Fruit fly (Drosophila melanogaster) whole organism, embryonic: ENCODE results near the gene bol.
A peak's percentile ranks its signal among the peaks of the same experiment; 100 is the strongest.

Source experiments
- ATbp ChIP-seq: fragments of 200-800 bp; sonication (Bioruptor generic); optimal IDR thresholded peaks from 2 replicates; lab custom pipeline; 2017; ENCODE audit warnings: missing biosample characterization, mild to moderate bottlenecking, missing genetic modification characterization, missing genetic modification reagents
- Atf6 ChIP-seq: fragments of 200-800 bp; sonication (Bioruptor generic); IDR thresholded peaks from 2 replicates; pipeline ENCODE4 v1.3.6; 2022; ENCODE audit warnings: missing biosample characterization, missing genetic modification characterization
- Bgb ChIP-seq: fragments of 200-800 bp; sonication (Bioruptor generic); IDR thresholded peaks from 2 replicates; pipeline ENCODE4 v1.3.6; 2022; ENCODE audit warnings: missing biosample characterization, missing genetic modification characterization; ENCODE audit not compliant: partially characterized antibody
- CG10274 ChIP-seq: fragments of 200-800 bp; sonication (Bioruptor generic); optimal IDR thresholded peaks from 3 replicates; lab custom pipeline; 2017; ENCODE audit warnings: missing biosample characterization, mild to moderate bottlenecking, missing genetic modification characterization
- CG12071 ChIP-seq: fragments of 200-800 bp; sonication (Bioruptor generic); optimal IDR thresholded peaks from 3 replicates; lab custom pipeline; 2018; ENCODE audit warnings: missing biosample characterization, mild to moderate bottlenecking, missing genetic modification characterization
- CG12104 ChIP-seq: fragments of 200-800 bp; sonication (Bioruptor generic); optimal IDR thresholded peaks from 3 replicates; lab custom pipeline; 2016; ENCODE audit warnings: missing biosample characterization, missing genetic modification characterization
- CG1233 ChIP-seq: fragments of 200-800 bp; sonication (Bioruptor generic); optimal IDR thresholded peaks from 4 replicates; lab custom pipeline; 2018; ENCODE audit warnings: missing biosample characterization, mild to moderate bottlenecking, missing genetic modification characterization
- CG12769 ChIP-seq: fragments of 200-800 bp; sonication (Bioruptor generic); optimal IDR thresholded peaks from 2 replicates; lab custom pipeline; 2019; ENCODE audit warnings: missing biosample characterization, mild to moderate bottlenecking, missing genetic modification characterization, moderate library complexity
- CG17612 ChIP-seq: fragments of 200-800 bp; sonication (Bioruptor generic); IDR thresholded peaks from 2 replicates; pipeline ENCODE4 v1.3.6; 2022; ENCODE audit warnings: missing biosample characterization, missing genetic modification characterization
- CG2129 ChIP-seq: fragments of 200-800 bp; sonication (Bioruptor generic); IDR thresholded peaks from 2 replicates; pipeline ENCODE4 v1.3.6; 2022; ENCODE audit warnings: missing biosample characterization, missing genetic modification characterization; ENCODE audit not compliant: partially characterized antibody
- CG2202 ChIP-seq: fragments of 200-800 bp; sonication (Bioruptor generic); optimal IDR thresholded peaks from 2 replicates; lab custom pipeline; 2018; ENCODE audit warnings: missing biosample characterization, mild to moderate bottlenecking, missing genetic modification characterization
- CG34224 ChIP-seq: fragments of 200-800 bp; sonication (Bioruptor generic); IDR thresholded peaks from 3 replicates; pipeline ENCODE4 v1.3.6; 2022; ENCODE audit warnings: missing biosample characterization, missing genetic modification characterization; ENCODE audit not compliant: partially characterized antibody
- CG3838 ChIP-seq: fragments of 200-800 bp; sonication (Bioruptor generic); optimal IDR thresholded peaks from 3 replicates; lab custom pipeline; 2016; ENCODE audit warnings: missing biosample characterization, missing genetic modification characterization
- CG3995 ChIP-seq: fragments of 200-800 bp; sonication (Bioruptor generic); optimal IDR thresholded peaks from 3 replicates; lab custom pipeline; 2016; ENCODE audit warnings: missing biosample characterization, missing genetic modification characterization
- CG4707 ChIP-seq: fragments of 200-800 bp; sonication (Bioruptor generic); optimal IDR thresholded peaks from 2 replicates; lab custom pipeline; 2018; ENCODE audit warnings: missing biosample characterization, mild to moderate bottlenecking, missing genetic modification characterization, moderate library complexity
- CG6175 ChIP-seq: fragments of 200-800 bp; sonication (Bioruptor generic); IDR thresholded peaks from 3 replicates; pipeline ENCODE4 v1.3.6; 2022; ENCODE audit warnings: missing biosample characterization, missing genetic modification characterization
- CG6854 ChIP-seq: fragments of 200-800 bp; sonication (Bioruptor generic); optimal IDR thresholded peaks from 3 replicates; lab custom pipeline; 2017; ENCODE audit warnings: missing biosample characterization, mild to moderate bottlenecking, missing genetic modification characterization
- CG7271 ChIP-seq: fragments of 200-800 bp; sonication (Bioruptor generic); optimal IDR thresholded peaks from 2 replicates; lab custom pipeline; 2018; ENCODE audit warnings: missing biosample characterization, mild to moderate bottlenecking, missing genetic modification characterization, moderate library complexity
- CG8290 ChIP-seq, 3 experiments: fragments of 200-800 bp; sonication (Bioruptor generic); optimal IDR thresholded peaks; 2 replicates each; lab custom pipeline; 2016 to 2019; ENCODE audit warnings: missing biosample characterization in 3 of 3, missing genetic modification characterization in 3 of 3, mild to moderate bottlenecking in 2 of 3, moderate library complexity in 1 of 3
- CG8359 ChIP-seq: fragments of 200-800 bp; sonication (Bioruptor generic); optimal IDR thresholded peaks from 2 replicates; lab custom pipeline; 2017; ENCODE audit warnings: missing biosample characterization, mild to moderate bottlenecking, missing genetic modification characterization, borderline replicate concordance
- CTCF ChIP-seq: fragments of 200-800 bp; sonication (Bioruptor generic); optimal IDR thresholded peaks from 2 replicates; lab custom pipeline; 2017; ENCODE audit warnings: missing biosample characterization, mild to moderate bottlenecking, missing genetic modification characterization, moderate library complexity
- Dp ChIP-seq: fragments of 200-800 bp; sonication (Bioruptor generic); optimal IDR thresholded peaks from 2 replicates; lab custom pipeline; 2018; ENCODE audit warnings: missing biosample characterization, mild to moderate bottlenecking, missing genetic modification characterization, moderate library complexity
- ERR ChIP-seq: fragments of 200-800 bp; sonication (Bioruptor generic); optimal IDR thresholded peaks from 2 replicates; lab custom pipeline; 2016; ENCODE audit warnings: missing biosample characterization, missing genetic modification characterization
- HLH3B ChIP-seq: fragments of 200-800 bp; sonication (Bioruptor generic); IDR thresholded peaks from 2 replicates; pipeline ENCODE4 v1.3.6; 2022; ENCODE audit warnings: missing biosample characterization, missing genetic modification characterization
- Hey ChIP-seq: fragments of 200-800 bp; sonication (Bioruptor generic); optimal IDR thresholded peaks from 3 replicates; lab custom pipeline; 2018; ENCODE audit warnings: missing biosample characterization, mild to moderate bottlenecking, missing genetic modification characterization
- Hsf ChIP-seq: fragments of 200-800 bp; sonication (Bioruptor generic); optimal IDR thresholded peaks from 3 replicates; lab custom pipeline; 2016; ENCODE audit warnings: missing biosample characterization, missing genetic modification characterization
- MBD-R2 ChIP-seq: fragments of 200-800 bp; sonication (Bioruptor generic); IDR thresholded peaks from 2 replicates; pipeline ENCODE4 v1.3.6; 2022; ENCODE audit warnings: missing biosample characterization, missing genetic modification characterization
- NC2β ChIP-seq: fragments of 200-800 bp; sonication (Bioruptor generic); optimal IDR thresholded peaks from 2 replicates; lab custom pipeline; 2016; ENCODE audit warnings: missing biosample characterization, missing genetic modification characterization
- NFAT ChIP-seq: fragments of 200-800 bp; sonication (Bioruptor generic); IDR thresholded peaks from 2 replicates; pipeline ENCODE4 v1.3.6; 2022; ENCODE audit warnings: missing biosample characterization, missing genetic modification characterization
- NK7.1 ChIP-seq: fragments of 200-800 bp; sonication (Bioruptor generic); optimal IDR thresholded peaks from 3 replicates; lab custom pipeline; 2016; ENCODE audit warnings: missing biosample characterization, missing genetic modification characterization
- Ptx1 ChIP-seq: fragments of 200-800 bp; sonication (Bioruptor generic); IDR thresholded peaks from 2 replicates; pipeline ENCODE4 v1.3.6; 2022; ENCODE audit warnings: missing biosample characterization, missing genetic modification characterization
- Sin3A ChIP-seq: fragments of >200 bp; optimal IDR thresholded peaks from 2 replicates; lab custom pipeline; 2018
- Six4 ChIP-seq: fragments of 200-800 bp; sonication (Bioruptor generic); optimal IDR thresholded peaks from 2 replicates; lab custom pipeline; 2016; ENCODE audit warnings: missing biosample characterization, missing genetic modification characterization
- ase ChIP-seq: fragments of 200-800 bp; sonication (Bioruptor generic); IDR thresholded peaks from 3 replicates; pipeline ENCODE4 v1.3.6; 2022; ENCODE audit warnings: missing biosample characterization, missing genetic modification characterization
- ash1 ChIP-seq: fragments of 200-800 bp; sonication (Bioruptor generic); optimal IDR thresholded peaks from 2 replicates; lab custom pipeline; 2018; ENCODE audit warnings: missing biosample characterization, mild to moderate bottlenecking, missing genetic modification characterization
- bsh ChIP-seq, 2 experiments: fragments of 200-800 bp; sonication (Bioruptor generic); optimal IDR thresholded peaks; 2 replicates each; lab custom pipeline; 2017 to 2018; ENCODE audit warnings: mild to moderate bottlenecking in 2 of 2, missing biosample characterization in 2 of 2, missing genetic modification characterization in 2 of 2, moderate library complexity in 1 of 2
- ci ChIP-seq: fragments of 200-800 bp; sonication (Bioruptor generic); IDR thresholded peaks from 3 replicates; pipeline ENCODE4 v1.3.6; 2022; ENCODE audit warnings: missing biosample characterization, missing genetic modification characterization
- crol ChIP-seq: fragments of 200-800 bp; sonication (Bioruptor generic); IDR thresholded peaks from 2 replicates; pipeline ENCODE4 v1.3.6; 2022; ENCODE audit warnings: missing biosample characterization, missing genetic modification characterization
- cwo ChIP-seq: fragments of 200-800 bp; sonication (Bioruptor generic); optimal IDR thresholded peaks from 3 replicates; lab custom pipeline; 2017; ENCODE audit warnings: missing biosample characterization, missing genetic modification characterization, mild to moderate bottlenecking, moderate library complexity, missing genetic modification reagents
- emc ChIP-seq: fragments of 200-800 bp; sonication (Bioruptor generic); optimal IDR thresholded peaks from 2 replicates; lab custom pipeline; 2016; ENCODE audit warnings: missing biosample characterization, missing genetic modification characterization
- gt ChIP-seq: fragments of 200-800 bp; sonication (Bioruptor generic); IDR thresholded peaks from 2 replicates; pipeline ENCODE4 v1.3.6; 2022; ENCODE audit warnings: missing biosample characterization, missing genetic modification characterization
- oc ChIP-seq: fragments of 200-800 bp; sonication (Bioruptor generic); optimal IDR thresholded peaks from 2 replicates; lab custom pipeline; 2018; ENCODE audit warnings: missing biosample characterization, mild to moderate bottlenecking, missing genetic modification characterization, moderate library complexity
- pzg ChIP-seq: fragments of 200-800 bp; sonication (Bioruptor generic); optimal IDR thresholded peaks from 3 replicates; lab custom pipeline; 2018; ENCODE audit warnings: missing biosample characterization, mild to moderate bottlenecking, missing genetic modification characterization, moderate library complexity
- ro ChIP-seq: fragments of 200-800 bp; sonication (Bioruptor generic); IDR thresholded peaks from 2 replicates; pipeline ENCODE4 v1.3.6; 2022; ENCODE audit warnings: missing biosample characterization, missing genetic modification characterization
- scrt ChIP-seq: fragments of 200-800 bp; sonication (Bioruptor generic); optimal IDR thresholded peaks from 2 replicates; lab custom pipeline; 2018; ENCODE audit warnings: missing biosample characterization, mild to moderate bottlenecking, missing genetic modification characterization, moderate library complexity
- so ChIP-seq: fragments of 200-800 bp; sonication (Bioruptor generic); IDR thresholded peaks from 3 replicates; pipeline ENCODE4 v1.3.6; 2022; ENCODE audit warnings: missing biosample characterization, missing genetic modification characterization
- sob ChIP-seq: fragments of 200-800 bp; sonication (Bioruptor generic); IDR thresholded peaks from 2 replicates; pipeline ENCODE4 v1.3.6; 2022; ENCODE audit warnings: missing biosample characterization, missing genetic modification characterization
- tin ChIP-seq: fragments of 200-800 bp; sonication (Bioruptor generic); optimal IDR thresholded peaks from 3 replicates; lab custom pipeline; 2016; ENCODE audit warnings: missing biosample characterization, missing genetic modification characterization
- unc-4 ChIP-seq: fragments of 200-800 bp; sonication (Bioruptor generic); IDR thresholded peaks from 2 replicates; pipeline ENCODE4 v1.3.6; 2022; ENCODE audit warnings: missing biosample characterization, missing genetic modification characterization; ENCODE audit not compliant: partially characterized antibody
- usp ChIP-seq: fragments of >200 bp; optimal IDR thresholded peaks from 2 replicates; lab custom pipeline; 2017; ENCODE audit warnings: missing biosample characterization, missing genetic modification characterization

The bol gene

dm6 chr3L:9127690-9128458, 6.3 kb downstream of the bol start (continued):
- TF ChIP-seq so (GFP tag; lab: Robert Waterston, UW) (no peak), pzg (GFP tag; lab: Kevin White, UChicago) (no peak), ATbp (peak; percentile 24), ash1 (no peak), HLH3B (GFP tag; lab: Robert Waterston, UW) (peak; percentile 29; the same call in 1 of the 2 replicates), scrt (GFP tag; lab: Kevin White, UChicago) (peak; percentile 18), CG34224 (no peak), ci (GFP tag; lab: Robert Waterston, UW) (no peak), CG12104 (GFP tag; lab: Kevin White, UChicago) (no peak), CG2129 (GFP tag; lab: Robert Waterston, UW) (no peak), CG3995 (GFP tag; lab: Kevin White, UChicago) (no peak), gt (GFP tag; lab: Robert Waterston, UW) (no peak), unc-4 (GFP tag; lab: Robert Waterston, UW) (no peak), Bgb (GFP tag; lab: Robert Waterston, UW) (no peak), cwo (GFP tag; lab: Kevin White, UChicago) (peak; percentile 45), emc (peak; percentile 48), NC2β (GFP tag; lab: Kevin White, UChicago) (peak; percentile 46), CG3838 (GFP tag; lab: Kevin White, UChicago) (no peak), CG6854 (GFP tag; lab: Kevin White, UChicago) (no peak), tin (GFP tag; lab: Kevin White, UChicago) (peak; percentile 54), ase (GFP tag; lab: Robert Waterston, UW) (no peak), sob (GFP tag; lab: Robert Waterston, UW) (no peak), Ptx1 (GFP tag; lab: Robert Waterston, UW) (peak; percentile 66), CG8290 (GFP tag; optimal IDR thresholded peaks at IDR 0.05; lab: Kevin White, UChicago) (no peak), CG8290 (tag; optimal IDR thresholded peaks at IDR 0.05; lab: Kevin White, UChicago) (no peak), MBD-R2 (no peak), CG7271 (tag; lab: Kevin White, UChicago) (no peak), CG2202 (tag; lab: Kevin White, UChicago) (no peak), Dp (no peak), NFAT (no peak), CG17612 (GFP tag; lab: Robert Waterston, UW) (no peak), Hsf (GFP tag; lab: Kevin White, UChicago) (peak; percentile 48), CG1233 (GFP tag; lab: Kevin White, UChicago) (peak; percentile 37), NK7.1 (GFP tag; lab: Kevin White, UChicago) (peak; percentile 19), CG4707 (no peak), CG6175 (GFP tag; lab: Robert Waterston, UW) (no peak), ERR (GFP tag; lab: Kevin White, UChicago) (no peak), CG8359 (GFP tag; lab: Kevin White, UChicago) (peak; percentile 4), oc (no peak), usp (GFP tag; lab: Kevin White, UChicago) (no peak), Sin3A (lab: Kevin White, UChicago) (no peak), Six4 (GFP tag; lab: Kevin White, UChicago) (no peak), bsh (GFP tag; optimal IDR thresholded peaks at IDR 0.05; lab: Kevin White, UChicago) (peak in 1 of 2 experiments; percentile 41), CTCF (no peak), CG10274 (GFP tag; lab: Kevin White, UChicago) (peak; percentile 8), CG12769 (tag; lab: Kevin White, UChicago) (peak; percentile 73), Atf6 (GFP tag; lab: Robert Waterston, UW) (no peak), CG12071 (GFP tag; lab: Kevin White, UChicago) (no peak), crol (GFP tag; lab: Robert Waterston, UW) (peak; percentile 65; the same call in 1 of the 2 replicates), Hey (tag; lab: Kevin White, UChicago) (no peak), ro (GFP tag; lab: Robert Waterston, UW) (no peak)
